Worm (Caenorhabditis elegans) whole organism, L1 larva: ENCODE data around the gene srj-33.

Source experiments
- efl-1 ChIP-seq, 4 experiments: fragments of 150-350 bp; optimal IDR thresholded peaks in 3 of 4; peaks in 1 of 4; 1 replicate in 1 of 4; 2 replicates in 3 of 4; lab custom pipeline; 2014; ENCODE audit warnings: missing biosample characterization in 2 of 4, missing genetic modification characterization in 2 of 4, missing genetic modification reagents in 2 of 4
- elt-2 ChIP-seq: sonication (generic microtip); optimal IDR thresholded peaks from 2 replicates; lab custom pipeline; 2016; ENCODE audit warnings: missing genetic modification characterization, mild to moderate bottlenecking, inconsistent platforms, missing compliant biosample characterization, missing genetic modification reagents
- nhr-77 ChIP-seq: fragments of 150-350 bp; optimal IDR thresholded peaks from 2 replicates; lab custom pipeline; 2014; ENCODE audit warnings: missing biosample characterization, missing genetic modification characterization
- snpc-4 ChIP-seq: fragments of 150-350 bp; optimal IDR thresholded peaks from 2 replicates; lab custom pipeline; 2014; ENCODE audit warnings: missing biosample characterization, missing genetic modification characterization
- sptf-1 ChIP-seq: fragments of 150-350 bp; optimal IDR thresholded peaks from 2 replicates; lab custom pipeline; 2014; ENCODE audit warnings: missing biosample characterization, missing genetic modification characterization
- unc-130 ChIP-seq: fragments of 150-350 bp; optimal IDR thresholded peaks from 2 replicates; lab custom pipeline; 2017; ENCODE audit warnings: missing biosample characterization, missing genetic modification characterization, inconsistent platforms
- unc-62 ChIP-seq: fragments of 150-350 bp; optimal IDR thresholded peaks from 2 replicates; lab custom pipeline; 2014; ENCODE audit warnings: missing biosample characterization, missing genetic modification reagents, missing genetic modification characterization
- zag-1 ChIP-seq: fragments of 150-350 bp; optimal IDR thresholded peaks from 2 replicates; lab custom pipeline; 2014; ENCODE audit warnings: missing biosample characterization, missing genetic modification characterization
- ztf-11 ChIP-seq, 2 experiments: sonication (generic microtip); optimal IDR thresholded peaks; 2 replicates each; lab custom pipeline; 2016 to 2017; ENCODE audit warnings: missing genetic modification characterization in 2 of 2, missing biosample characterization in 1 of 2, missing compliant biosample characterization in 1 of 2

- TF ChIP-seq unc-62 (GFP tag; lab: Kevin White, UChicago) (no peak), unc-130 (tag; lab: Kevin White, UChicago) (no peak), zag-1 (tag; lab: Kevin White, UChicago) (no peak), sptf-1 (tag; lab: Kevin White, UChicago) (no peak), ztf-11 (tag; optimal IDR thresholded peaks at IDR 0.05; lab: Kevin White, UChicago) (no peak), efl-1 (optimal IDR thresholded peaks at IDR 0.05; lab: Kevin White, UChicago) (no peak), efl-1 (GFP tag; optimal IDR thresholded peaks at IDR 0.05 in 1 of 2; lab: Kevin White, UChicago) (no peak), elt-2 (no peak), nhr-77 (tag; lab: Kevin White, UChicago) (no peak), snpc-4 (tag; lab: Kevin White, UChicago) (no peak)
Measured at ce11 chrV:9948840-9949239, 11.5 kb upstream of the srj-33 start, which contains the start of gene nlp-58.
